Worm (Caenorhabditis elegans): ENCODE data around the gene fem-2.

DNA sequence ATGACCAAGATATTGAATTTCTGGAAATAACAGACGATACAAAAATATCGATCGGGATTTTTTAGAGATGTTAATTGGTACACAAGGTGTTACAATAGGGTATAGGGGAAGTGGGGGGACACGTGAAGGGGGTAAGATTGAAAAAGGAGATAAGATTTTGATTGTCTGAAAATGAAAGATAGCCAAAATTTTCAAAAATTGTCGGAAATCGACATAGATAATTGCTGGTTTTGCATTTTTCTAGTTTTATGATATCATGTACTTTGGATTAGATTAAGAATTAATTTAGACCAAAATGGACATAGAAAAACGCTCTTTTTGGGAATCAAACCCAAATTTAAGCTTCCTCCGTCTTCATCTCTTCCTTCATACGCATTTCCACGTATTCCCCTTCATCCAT is 6.6 kb downstream of the fem-2 start, which contains the start of gene T19C3.5:
- no peak for TF ChIP-seq ceh-13 (GFP tag; optimal IDR thresholded peaks at IDR 0.05)
- TF ChIP-seq ama-1 (optimal IDR thresholded peaks at IDR 0.05) = no peak
- no peak for TF ChIP-seq B0310.2 (tag; optimal IDR thresholded peaks at IDR 0.05)
- TF ChIP-seq tbx-11 (GFP tag; IDR thresholded peaks at IDR 0.05) = no peak
- TF ChIP-seq pes-1 (GFP tag; IDR thresholded peaks at IDR 0.05) = no peak
- no peak for TF ChIP-seq hmbx-1 (tag; optimal IDR thresholded peaks at IDR 0.05)
- TF ChIP-seq F13C5.2 (tag; optimal IDR thresholded peaks at IDR 0.05) = no peak
- TF ChIP-seq sea-1 (GFP tag; conservative IDR thresholded peaks at IDR 0.05) = no peak
- TF ChIP-seq flt-1 (GFP tag; IDR thresholded peaks at IDR 0.05) = no peak
- TF ChIP-seq ets-7 (tag; optimal IDR thresholded peaks at IDR 0.05) = no peak
- TF ChIP-seq tra-4 (tag; optimal IDR thresholded peaks at IDR 0.05) = no peak
- no peak for TF ChIP-seq tbx-37 (GFP tag; conservative IDR thresholded peaks at IDR 0.05)
- TF ChIP-seq hmg-4 (GFP tag; optimal IDR thresholded peaks at IDR 0.05) = no peak

All from whole organism, early embryonic.